Fruit fly (Drosophila melanogaster) S2 (cell line): ENCODE results near the gene Pk34A.

Source experiments
- CG8478 ChIP-seq: fragments of >200 bp; optimal IDR thresholded peaks from 2 replicates; lab custom pipeline; 2018
- CTCF ChIP-seq, 2 experiments: fragments of >200 bp; optimal IDR thresholded peaks; 2 replicates each; lab custom pipeline; 2018

The Pk34A gene

dm6 chr2L:13204151-13204550, 45.5 kb downstream of the Pk34A start:
- no peak for TF ChIP-seq CTCF (optimal IDR thresholded peaks at IDR 0.05; lab: Kevin White, UChicago)
- no peak for TF ChIP-seq CG8478 (lab: Kevin White, UChicago)

- TF ChIP-seq CG8478 (lab: Kevin White, UChicago) (no peak), CTCF (optimal IDR thresholded peaks at IDR 0.05; lab: Kevin White, UChicago) (no peak)
Observed at dm6 chr2L:13205256-13205655, 46.6 kb downstream of the Pk34A start.

- TF ChIP-seq CTCF (optimal IDR thresholded peaks at IDR 0.05; lab: Kevin White, UChicago) (no peak), CG8478 (lab: Kevin White, UChicago) (no peak)
Observed at dm6 chr2L:13206077-13206668, 47.6 kb downstream of the Pk34A start.

dm6 chr2L:13206857-13207463, 48.4 kb downstream of the Pk34A start:
- no peak for TF ChIP-seq CTCF (optimal IDR thresholded peaks at IDR 0.05; lab: Kevin White, UChicago)
- TF ChIP-seq CG8478 (lab: Kevin White, UChicago) = no peak
